Fruit fly (Drosophila melanogaster): ENCODE measurements around the gene CG18787.

dm6 chr2L:11977721-11978120, 21.4 kb downstream of the CG18787 start:
- TF ChIP-seq Hr51 (GFP tag; optimal IDR thresholded peaks at IDR 0.05) (no peak), Med (GFP tag) (no peak), CG6791 (GFP tag; IDR thresholded peaks at IDR 0.05; ENCODE audit: partially characterized antibody) (no peak), CG18764 (GFP tag; optimal IDR thresholded peaks at IDR 0.05) (no peak), bigmax (GFP tag; optimal IDR thresholded peaks at IDR 0.05) (no peak), Dip2 (GFP tag; IDR thresholded peaks at IDR 0.05) (no peak)

Data from whole organism, embryonic.